Worm (Caenorhabditis elegans) whole organism, L3 larva: Measurements from ENCODE around the gene F17C11.13.

ENCODE experiments used
- ZK546.5 ChIP-seq: sonication (generic microtip); optimal IDR thresholded peaks from 2 replicates; lab custom pipeline; 2017; ENCODE audit warnings: missing biosample characterization, missing genetic modification characterization
- daf-12 ChIP-seq: fragments of 150-350 bp; optimal IDR thresholded peaks from 2 replicates; lab custom pipeline; 2014; ENCODE audit warnings: missing biosample characterization, missing genetic modification reagents, missing genetic modification characterization
- elt-1 ChIP-seq: fragments of 150-350 bp; optimal IDR thresholded peaks from 2 replicates; lab custom pipeline; 2014; ENCODE audit warnings: missing biosample characterization, missing genetic modification characterization
- lsy-12 ChIP-seq: sonication (generic microtip); optimal IDR thresholded peaks from 2 replicates; lab custom pipeline; 2016; ENCODE audit warnings: mild to moderate bottlenecking, missing genetic modification characterization, missing compliant biosample characterization
- nhr-25 ChIP-seq: sonication (generic microtip); optimal IDR thresholded peaks from 2 replicates; lab custom pipeline; 2017; ENCODE audit warnings: missing biosample characterization, missing genetic modification characterization
- sea-2 ChIP-seq: fragments of 150-350 bp; sonication (generic microtip); optimal IDR thresholded peaks from 4 replicates; lab custom pipeline; 2014; ENCODE audit warnings: missing biosample characterization, missing genetic modification reagents, missing genetic modification characterization

ce11 chrV:10960544-10960943 lies 4.8 kb downstream of the F17C11.13 start, which contains the start of gene vps-36:
- TF ChIP-seq elt-1 (tag; lab: Kevin White, UChicago) = no peak
- TF ChIP-seq daf-12 (tag; lab: Kevin White, UChicago) = no peak
- no peak for TF ChIP-seq nhr-25
- TF ChIP-seq lsy-12 = no peak
- no peak for TF ChIP-seq ZK546.5 (tag; lab: Kevin White, UChicago)
- TF ChIP-seq sea-2 (GFP tag; lab: Kevin White, UChicago) = no peak
